Fruit fly (Drosophila melanogaster) whole organism, embryonic: ENCODE results near the gene CG33111.
A peak's percentile ranks its signal among the peaks of the same experiment; 100 is the strongest.

Experiments
- Bteb2 ChIP-seq: fragments of 200-800 bp; sonication (Bioruptor generic); optimal IDR thresholded peaks from 2 replicates; lab custom pipeline; 2016; ENCODE audit warnings: missing biosample characterization, missing genetic modification characterization
- CG10147 ChIP-seq: fragments of 200-800 bp; sonication (Bioruptor generic); optimal IDR thresholded peaks from 2 replicates; lab custom pipeline; 2019; ENCODE audit warnings: missing biosample characterization, mild to moderate bottlenecking, missing genetic modification characterization, moderate library complexity
- CG10565 ChIP-seq: fragments of 200-800 bp; sonication (Bioruptor generic); optimal IDR thresholded peaks from 3 replicates; lab custom pipeline; 2016; ENCODE audit warnings: missing biosample characterization, mild to moderate bottlenecking, missing genetic modification characterization
- CG11093 ChIP-seq: fragments of 200-800 bp; sonication (Bioruptor generic); IDR thresholded peaks from 3 replicates; pipeline ENCODE4 v1.3.6; 2022; ENCODE audit warnings: missing biosample characterization, missing genetic modification characterization
- CG11696 ChIP-seq: fragments of 200-800 bp; sonication (Bioruptor generic); IDR thresholded peaks from 2 replicates; pipeline ENCODE4 v1.3.6; 2022; ENCODE audit warnings: missing biosample characterization, missing genetic modification characterization
- CG11723 ChIP-seq: fragments of 200-800 bp; sonication (Bioruptor generic); optimal IDR thresholded peaks from 2 replicates; lab custom pipeline; 2017; ENCODE audit warnings: missing biosample characterization, mild to moderate bottlenecking, missing genetic modification characterization
- CG12391 ChIP-seq: fragments of 200-800 bp; sonication (Bioruptor generic); optimal IDR thresholded peaks from 3 replicates; lab custom pipeline; 2018; ENCODE audit warnings: missing biosample characterization, mild to moderate bottlenecking, missing genetic modification characterization, moderate library complexity
- CG13624 ChIP-seq: fragments of 200-800 bp; sonication (Bioruptor generic); optimal IDR thresholded peaks from 2 replicates; lab custom pipeline; 2016; ENCODE audit warnings: missing biosample characterization, missing genetic modification characterization
- CG14710 ChIP-seq: fragments of 200-800 bp; sonication (Bioruptor generic); optimal IDR thresholded peaks from 3 replicates; lab custom pipeline; 2019; ENCODE audit warnings: missing biosample characterization, mild to moderate bottlenecking, missing genetic modification characterization, moderate library complexity
- CG1529 ChIP-seq: fragments of 200-800 bp; sonication (Bioruptor generic); optimal IDR thresholded peaks from 3 replicates; lab custom pipeline; 2018; ENCODE audit warnings: missing biosample characterization, missing genetic modification characterization
- CG1603 ChIP-seq: fragments of 200-800 bp; sonication (Bioruptor generic); optimal IDR thresholded peaks from 2 replicates; lab custom pipeline; 2019; ENCODE audit warnings: missing biosample characterization, mild to moderate bottlenecking, missing genetic modification characterization, moderate library complexity
- CG16779 ChIP-seq: fragments of 200-800 bp; sonication (Bioruptor generic); IDR thresholded peaks from 2 replicates; pipeline ENCODE4 v1.3.6; 2022; ENCODE audit warnings: missing biosample characterization, missing genetic modification characterization
- CG16863 ChIP-seq: fragments of 200-800 bp; sonication (Bioruptor generic); optimal IDR thresholded peaks from 3 replicates; lab custom pipeline; 2016; ENCODE audit warnings: missing biosample characterization, missing genetic modification characterization
- CG32772 ChIP-seq: fragments of 200-800 bp; sonication (Bioruptor generic); IDR thresholded peaks from 2 replicates; pipeline ENCODE4 v1.3.6; 2022; ENCODE audit warnings: missing biosample characterization, missing genetic modification characterization
- CG7372 ChIP-seq: fragments of 200-800 bp; sonication (Bioruptor generic); IDR thresholded peaks from 2 replicates; pipeline ENCODE4 v1.3.6; 2022; ENCODE audit warnings: missing biosample characterization, missing genetic modification characterization
- CG9727 ChIP-seq: fragments of 200-800 bp; sonication (Bioruptor generic); optimal IDR thresholded peaks from 3 replicates; lab custom pipeline; 2017; ENCODE audit warnings: missing biosample characterization, mild to moderate bottlenecking, missing genetic modification characterization
- D19A ChIP-seq: fragments of 200-800 bp; optimal IDR thresholded peaks from 3 replicates; lab custom pipeline; 2019; ENCODE audit warnings: missing biosample characterization, mild to moderate bottlenecking, missing genetic modification characterization, moderate library complexity
- Dek ChIP-seq: fragments of 200-800 bp; sonication (Bioruptor generic); optimal IDR thresholded peaks from 3 replicates; lab custom pipeline; 2019; ENCODE audit warnings: missing biosample characterization, mild to moderate bottlenecking, missing genetic modification characterization, moderate library complexity
- Dip3 ChIP-seq: fragments of 200-800 bp; sonication (Bioruptor generic); optimal IDR thresholded peaks from 3 replicates; lab custom pipeline; 2016; ENCODE audit warnings: missing biosample characterization, missing genetic modification characterization
- E2f1 ChIP-seq: fragments of 200-800 bp; sonication (Bioruptor generic); IDR thresholded peaks from 2 replicates; pipeline ENCODE4 v1.3.6; 2022; ENCODE audit warnings: missing biosample characterization, missing genetic modification characterization
- Fer3 ChIP-seq: fragments of 200-800 bp; sonication (Bioruptor generic); optimal IDR thresholded peaks from 2 replicates; lab custom pipeline; 2018; ENCODE audit warnings: missing biosample characterization, mild to moderate bottlenecking, missing genetic modification characterization, moderate library complexity
- Gug ChIP-seq: fragments of 200-800 bp; sonication (Bioruptor generic); IDR thresholded peaks from 4 replicates; pipeline ENCODE4 v1.3.6; 2022; ENCODE audit warnings: missing biosample characterization, missing genetic modification characterization
- HLHmδ ChIP-seq: fragments of 200-800 bp; sonication (Bioruptor generic); optimal IDR thresholded peaks from 2 replicates; lab custom pipeline; 2018; ENCODE audit warnings: missing biosample characterization, mild to moderate bottlenecking, missing genetic modification characterization, moderate library complexity
- Lim3 ChIP-seq: fragments of 200-800 bp; sonication (Bioruptor generic); IDR thresholded peaks from 2 replicates; pipeline ENCODE4 v1.3.6; 2022; ENCODE audit warnings: missing biosample characterization, missing genetic modification characterization
- Mad ChIP-seq: fragments of 200-800 bp; sonication (Bioruptor generic); optimal IDR thresholded peaks from 2 replicates; lab custom pipeline; 2016; ENCODE audit warnings: missing biosample characterization, missing genetic modification characterization
- Nf-YB ChIP-seq: fragments of 200-800 bp; sonication (Bioruptor generic); optimal IDR thresholded peaks from 3 replicates; lab custom pipeline; 2019; ENCODE audit warnings: missing biosample characterization, mild to moderate bottlenecking, missing genetic modification characterization, moderate library complexity
- Side ChIP-seq: fragments of 200-800 bp; sonication (Bioruptor generic); optimal IDR thresholded peaks from 2 replicates; lab custom pipeline; 2016; ENCODE audit warnings: missing biosample characterization, missing genetic modification characterization
- Ssrp ChIP-seq: fragments of 200-800 bp; sonication (Bioruptor generic); optimal IDR thresholded peaks from 2 replicates; lab custom pipeline; 2018; ENCODE audit warnings: missing biosample characterization, mild to moderate bottlenecking, missing genetic modification characterization, moderate library complexity
- Taf1 ChIP-seq: fragments of 200-800 bp; sonication (Bioruptor generic); IDR thresholded peaks from 2 replicates; pipeline ENCODE4 v1.3.6; 2022; ENCODE audit warnings: missing biosample characterization, missing genetic modification characterization
- Xrp1 ChIP-seq: fragments of 200-800 bp; sonication (Bioruptor generic); IDR thresholded peaks from 2 replicates; pipeline ENCODE4 v1.3.6; 2022; ENCODE audit warnings: missing biosample characterization, missing genetic modification characterization
- ac ChIP-seq: fragments of 200-800 bp; sonication (Bioruptor generic); optimal IDR thresholded peaks from 3 replicates; lab custom pipeline; 2017; ENCODE audit warnings: missing biosample characterization, mild to moderate bottlenecking, missing genetic modification characterization
- al ChIP-seq: fragments of 200-800 bp; sonication (Bioruptor generic); IDR thresholded peaks from 2 replicates; pipeline ENCODE4 v1.3.6; 2022; ENCODE audit warnings: missing biosample characterization, missing genetic modification characterization
- chn ChIP-seq: fragments of 200-800 bp; sonication (Bioruptor generic); optimal IDR thresholded peaks from 2 replicates; lab custom pipeline; 2016; ENCODE audit warnings: missing biosample characterization, missing genetic modification characterization
- dysf ChIP-seq: fragments of 200-800 bp; sonication (Bioruptor generic); IDR thresholded peaks from 3 replicates; pipeline ENCODE4 v1.3.6; 2022; ENCODE audit warnings: missing biosample characterization, missing genetic modification characterization
- fru ChIP-seq: fragments of >200 bp; optimal IDR thresholded peaks from 2 replicates; lab custom pipeline; 2017
- gce ChIP-seq: fragments of 200-800 bp; sonication (Bioruptor generic); IDR thresholded peaks from 3 replicates; pipeline ENCODE4 v1.3.6; 2022; ENCODE audit warnings: missing biosample characterization, missing genetic modification characterization
- gcm ChIP-seq: fragments of 200-800 bp; sonication (Bioruptor generic); optimal IDR thresholded peaks from 2 replicates; lab custom pipeline; 2019; ENCODE audit warnings: missing biosample characterization, mild to moderate bottlenecking, missing genetic modification characterization, moderate library complexity
- gcm2 ChIP-seq: fragments of 200-800 bp; sonication (Bioruptor generic); optimal IDR thresholded peaks from 2 replicates; lab custom pipeline; 2016; ENCODE audit warnings: missing biosample characterization, missing genetic modification characterization
- hb ChIP-seq: fragments of 200-800 bp; sonication (Bioruptor generic); IDR thresholded peaks from 3 replicates; pipeline ENCODE4 v1.3.6; 2022; ENCODE audit warnings: missing biosample characterization, missing genetic modification characterization; ENCODE audit not compliant: partially characterized antibody
- hkb ChIP-seq, 2 experiments: fragments of 200-800 bp in 1 of 2; fragments of >200 bp in 1 of 2; sonication (Bioruptor generic) in 1 of 2; IDR thresholded peaks in 1 of 2; optimal IDR thresholded peaks in 1 of 2; 2 replicates each; pipeline versions ENCODE4 v1.3.6 to Lab custom; 2017 to 2022; ENCODE audit warnings: missing biosample characterization in 1 of 2, missing genetic modification characterization in 1 of 2
- ind ChIP-seq: fragments of 200-800 bp; sonication (Bioruptor generic); optimal IDR thresholded peaks from 3 replicates; lab custom pipeline; 2016; ENCODE audit warnings: missing biosample characterization, missing genetic modification characterization
- kay ChIP-seq: fragments of 200-800 bp; sonication (Bioruptor generic); optimal IDR thresholded peaks from 2 replicates; lab custom pipeline; 2016; ENCODE audit warnings: missing biosample characterization, missing genetic modification characterization
- onecut ChIP-seq: fragments of 200-800 bp; sonication (Bioruptor generic); IDR thresholded peaks from 2 replicates; pipeline ENCODE4 v1.3.6; 2022; ENCODE audit warnings: missing biosample characterization, missing genetic modification characterization
- org-1 ChIP-seq: fragments of 200-800 bp; sonication (Bioruptor generic); optimal IDR thresholded peaks from 2 replicates; lab custom pipeline; 2017; ENCODE audit warnings: missing biosample characterization, missing genetic modification characterization
- prd ChIP-seq, 3 experiments: fragments of >200 bp in 2 of 3; fragments of 200-800 bp in 1 of 3; sonication (Bioruptor generic) in 1 of 3; optimal IDR thresholded peaks in 2 of 3; IDR thresholded peaks in 1 of 3; 2 replicates in 2 of 3; 3 replicates in 1 of 3; pipeline versions ENCODE4 v1.3.6 to Lab custom; 2017 to 2022; ENCODE audit warnings: missing biosample characterization in 1 of 3, missing genetic modification characterization in 1 of 3
- sens ChIP-seq: fragments of 200-800 bp; sonication (Bioruptor generic); peaks from one replicate; lab custom pipeline; 2016; ENCODE audit warnings: missing biosample characterization, missing genetic modification characterization
- sna ChIP-seq: fragments of 200-800 bp; sonication (Bioruptor generic); IDR thresholded peaks from 2 replicates; pipeline ENCODE4 v1.3.6; 2022; ENCODE audit warnings: missing biosample characterization, missing genetic modification characterization; ENCODE audit not compliant: partially characterized antibody
- ttk ChIP-seq: fragments of 200-800 bp; sonication (Bioruptor generic); IDR thresholded peaks from 2 replicates; pipeline ENCODE4 v2.1.2; 2022; ENCODE audit warnings: missing biosample characterization, missing genetic modification characterization
- tx ChIP-seq: fragments of 200-800 bp; sonication (Bioruptor generic); optimal IDR thresholded peaks from 2 replicates; lab custom pipeline; 2016; ENCODE audit warnings: missing biosample characterization, missing genetic modification characterization
- zfh2 ChIP-seq: fragments of 200-800 bp; sonication (Bioruptor generic); optimal IDR thresholded peaks from 2 replicates; lab custom pipeline; 2016; ENCODE audit warnings: missing biosample characterization, missing genetic modification characterization

The CG33111 gene

dm6 chr3R:23781466-23781935 is 37.5 kb downstream of the CG33111 start, which contains the start of the genes Nup98-96 and mbc (continued):
- TF ChIP-seq Lim3, result no peak; the same call in 1 of the 2 replicates
- peak; percentile 68 for TF ChIP-seq D19A (tag; lab: Kevin White, UChicago)
- TF ChIP-seq ttk, result peak; percentile 82
- TF ChIP-seq Side (GFP tag; lab: Kevin White, UChicago), result peak; percentile 89
- TF ChIP-seq E2f1 (GFP tag; lab: Robert Waterston, UW), result peak; percentile 88
- peak; percentile 82 for TF ChIP-seq Bteb2 (GFP tag; lab: Kevin White, UChicago)
- peak; percentile 72 for TF ChIP-seq CG10147 (GFP tag; lab: Kevin White, UChicago)
- TF ChIP-seq CG12391, result peak; percentile 91
- no peak for TF ChIP-seq fru
- peak; percentile 89 for TF ChIP-seq dysf (GFP tag; lab: Robert Waterston, UW)
- TF ChIP-seq Taf1 (GFP tag; lab: Robert Waterston, UW), result peak; percentile 73
- peak; percentile 76 for TF ChIP-seq al (GFP tag; lab: Robert Waterston, UW)
- peak; percentile 86 for TF ChIP-seq gcm2 (GFP tag; lab: Kevin White, UChicago)
- TF ChIP-seq CG14710, result peak; percentile 94
- peak; percentile 99 for TF ChIP-seq hkb (optimal IDR thresholded peaks at IDR 0.05; lab: Kevin White, UChicago)
- TF ChIP-seq hkb (GFP tag; IDR thresholded peaks at IDR 0.05; lab: Robert Waterston, UW), result peak; percentile 61; the same call in 1 of the 2 replicates
- TF ChIP-seq CG16779 (GFP tag; lab: Robert Waterston, UW), result no peak
- peak; percentile 64 for TF ChIP-seq CG1529 (GFP tag; lab: Kevin White, UChicago)
- TF ChIP-seq CG11093 (GFP tag; lab: Robert Waterston, UW), result peak; percentile 63; the same call in 1 of the 3 replicates
- no peak for TF ChIP-seq prd (optimal IDR thresholded peaks at IDR 0.05; lab: Kevin White, UChicago)
- TF ChIP-seq prd (GFP tag; IDR thresholded peaks at IDR 0.05; lab: Robert Waterston, UW), result peak; percentile 92
- TF ChIP-seq CG11723 (GFP tag; lab: Kevin White, UChicago), result peak; percentile 70
- TF ChIP-seq Nf-YB (GFP tag; lab: Kevin White, UChicago), result peak; percentile 57
- peak; percentile 91 for TF ChIP-seq tx (GFP tag; lab: Kevin White, UChicago)
- peak; percentile 94 for TF ChIP-seq zfh2 (GFP tag; lab: Kevin White, UChicago)
- peak; percentile 82 for TF ChIP-seq Dek (tag; lab: Kevin White, UChicago)
- no peak; the same call in 1 of the 2 replicates for TF ChIP-seq CG11696 (GFP tag; lab: Robert Waterston, UW)
- peak; percentile 93 for TF ChIP-seq Gug (GFP tag; lab: Robert Waterston, UW)
- TF ChIP-seq CG9727 (GFP tag; lab: Kevin White, UChicago), result peak; percentile 84
- TF ChIP-seq chn (GFP tag; lab: Kevin White, UChicago), result peak; percentile 91
- peak; percentile 30 for TF ChIP-seq org-1
- TF ChIP-seq kay, result peak; percentile 71
- peak; percentile 89 for TF ChIP-seq CG16863
- peak; percentile 48; the same call in 1 of the 3 replicates for TF ChIP-seq gce (GFP tag; lab: Robert Waterston, UW)
- peak; percentile 86 for TF ChIP-seq CG32772 (GFP tag; lab: Robert Waterston, UW)
- peak; percentile 93 for TF ChIP-seq Dip3
- peak; percentile 80 for TF ChIP-seq Xrp1 (GFP tag; lab: Robert Waterston, UW)
- peak; percentile 99 for TF ChIP-seq sens (GFP tag; lab: Kevin White, UChicago)
- peak; percentile 94 for TF ChIP-seq CG13624 (GFP tag; lab: Kevin White, UChicago)
- no peak for TF ChIP-seq ac (GFP tag; lab: Kevin White, UChicago)
- peak; percentile 86 for TF ChIP-seq Mad (GFP tag; lab: Kevin White, UChicago)
- TF ChIP-seq HLHmδ (GFP tag; lab: Kevin White, UChicago), result peak; percentile 90
- peak; percentile 6 for TF ChIP-seq CG10565 (GFP tag; lab: Kevin White, UChicago)
- TF ChIP-seq CG7372 (GFP tag; lab: Robert Waterston, UW), result peak; percentile 82
- TF ChIP-seq hb, result no peak
- TF ChIP-seq Fer3 (tag; lab: Kevin White, UChicago), result peak; percentile 72
- peak; percentile 66 for TF ChIP-seq onecut
- TF ChIP-seq CG1603 (tag; lab: Kevin White, UChicago), result peak; percentile 83
- TF ChIP-seq ind (GFP tag; lab: Kevin White, UChicago), result peak; percentile 89
- TF ChIP-seq gcm (GFP tag; lab: Kevin White, UChicago), result peak; percentile 34
- no peak for TF ChIP-seq sna (GFP tag; lab: Robert Waterston, UW)
- TF ChIP-seq Ssrp (tag; lab: Kevin White, UChicago), result peak; percentile 84
